Worm (Caenorhabditis elegans) whole organism, L1 larva: ENCODE measurements around the gene K06A4.7.

Experiments used
- F16B12.6 ChIP-seq: fragments of 150-350 bp; optimal IDR thresholded peaks from 2 replicates; lab custom pipeline; 2014; ENCODE audit warnings: missing biosample characterization, missing genetic modification characterization
- aha-1 ChIP-seq: fragments of 150-350 bp; optimal IDR thresholded peaks from 2 replicates; lab custom pipeline; 2014; ENCODE audit warnings: missing biosample characterization, missing genetic modification characterization
- ama-1 ChIP-seq: fragments of 150-350 bp; optimal IDR thresholded peaks from 2 replicates; lab custom pipeline; 2014
- blmp-1 ChIP-seq: fragments of 150-350 bp; optimal IDR thresholded peaks from 2 replicates; lab custom pipeline; 2014; ENCODE audit warnings: missing biosample characterization, missing genetic modification characterization
- ceh-63 ChIP-seq: fragments of 200-800 bp; sonication (Bioruptor generic); optimal IDR thresholded peaks from 2 replicates; lab custom pipeline; 2018; ENCODE audit warnings: mild to moderate bottlenecking, missing genetic modification characterization, missing compliant biosample characterization
- ceh-88 ChIP-seq: fragments of 200-800 bp; sonication (Bioruptor generic); IDR thresholded peaks from 2 replicates; pipeline ENCODE4 v1.3.6; 2022; ENCODE audit warnings: missing genetic modification characterization, missing compliant biosample characterization
- ceh-90 ChIP-seq: sonication (generic microtip); optimal IDR thresholded peaks from 2 replicates; lab custom pipeline; 2016; ENCODE audit warnings: missing genetic modification characterization, missing compliant biosample characterization
- ces-1 ChIP-seq: fragments of 150-350 bp; optimal IDR thresholded peaks from 2 replicates; lab custom pipeline; 2014; ENCODE audit warnings: missing biosample characterization, missing genetic modification reagents, missing genetic modification characterization
- efl-1 ChIP-seq, 4 experiments: fragments of 150-350 bp; optimal IDR thresholded peaks in 3 of 4; peaks in 1 of 4; 1 replicate in 1 of 4; 2 replicates in 3 of 4; lab custom pipeline; 2014; ENCODE audit warnings: missing biosample characterization in 2 of 4, missing genetic modification characterization in 2 of 4, missing genetic modification reagents in 2 of 4
- elt-2 ChIP-seq: sonication (generic microtip); optimal IDR thresholded peaks from 2 replicates; lab custom pipeline; 2016; ENCODE audit warnings: missing genetic modification characterization, mild to moderate bottlenecking, inconsistent platforms, missing compliant biosample characterization, missing genetic modification reagents
- elt-3 ChIP-seq, 6 experiments: fragments of 150-350 bp in 1 of 6; sonication (generic microtip); optimal IDR thresholded peaks; 2 replicates each; lab custom pipeline; 2017 to 2018; ENCODE audit warnings: missing biosample characterization in 6 of 6, missing genetic modification characterization in 6 of 6, inconsistent platforms in 1 of 6
- ets-5 ChIP-seq: fragments of 200-800 bp; sonication (Bioruptor generic); IDR thresholded peaks from 2 replicates; pipeline ENCODE4 v1.3.6; 2022; ENCODE audit warnings: missing genetic modification characterization, missing compliant biosample characterization
- fkh-10 ChIP-seq: sonication (generic microtip); optimal IDR thresholded peaks from 2 replicates; lab custom pipeline; 2017; ENCODE audit warnings: missing biosample characterization, missing genetic modification reagents, missing genetic modification characterization
- fkh-4 ChIP-seq: sonication (generic microtip); optimal IDR thresholded peaks from 2 replicates; lab custom pipeline; 2016; ENCODE audit warnings: missing compliant biosample characterization, missing genetic modification characterization, borderline replicate concordance
- fos-1 ChIP-seq: fragments of 150-350 bp; optimal IDR thresholded peaks from 2 replicates; lab custom pipeline; 2014; ENCODE audit warnings: missing biosample characterization, missing genetic modification characterization
- grh-1 ChIP-seq: fragments of 200-800 bp; sonication (Bioruptor generic); IDR thresholded peaks from 2 replicates; pipeline ENCODE4 v1.3.6; 2022; ENCODE audit warnings: missing genetic modification reagents, missing genetic modification characterization, missing compliant biosample characterization
- hpl-2 ChIP-seq: fragments of 150-350 bp; optimal IDR thresholded peaks from 2 replicates; lab custom pipeline; 2014; ENCODE audit warnings: missing biosample characterization, missing genetic modification reagents, missing genetic modification characterization
- jun-1 ChIP-seq: fragments of 150-350 bp; optimal IDR thresholded peaks from 2 replicates; lab custom pipeline; 2014; ENCODE audit warnings: missing biosample characterization, missing genetic modification reagents, missing genetic modification characterization
- lin-14 ChIP-seq: fragments of 200-800 bp; sonication (Bioruptor generic); optimal IDR thresholded peaks from 2 replicates; lab custom pipeline; 2018; ENCODE audit warnings: mild to moderate bottlenecking, missing genetic modification characterization, moderate library complexity, missing compliant biosample characterization
- lin-15B ChIP-seq: fragments of 150-350 bp; sonication (generic microtip); optimal IDR thresholded peaks from 3 replicates; lab custom pipeline; 2014; ENCODE audit warnings: missing biosample characterization, missing genetic modification characterization
- lin-35 ChIP-seq, 2 experiments: fragments of 150-350 bp; optimal IDR thresholded peaks; 2 replicates each; lab custom pipeline; 2014; ENCODE audit warnings: missing biosample characterization in 2 of 2, missing genetic modification characterization in 2 of 2, missing genetic modification reagents in 2 of 2
- mep-1 ChIP-seq: fragments of 150-350 bp; optimal IDR thresholded peaks from 2 replicates; lab custom pipeline; 2014; ENCODE audit warnings: missing biosample characterization, missing genetic modification characterization
- nhr-19 ChIP-seq: fragments of 200-800 bp; sonication (Bioruptor generic); conservative IDR thresholded peaks from 2 replicates; pipeline ENCODE4 v1.3.6; 2022; ENCODE audit warnings: missing genetic modification characterization, missing compliant biosample characterization
- nhr-20 ChIP-seq: sonication (generic microtip); optimal IDR thresholded peaks from 2 replicates; lab custom pipeline; 2016; ENCODE audit warnings: mild to moderate bottlenecking, missing genetic modification characterization, missing compliant biosample characterization
- nhr-28 ChIP-seq: fragments of 150-350 bp; optimal IDR thresholded peaks from 2 replicates; lab custom pipeline; 2014; ENCODE audit warnings: missing biosample characterization, missing genetic modification characterization
- nhr-47 ChIP-seq: sonication (generic microtip); optimal IDR thresholded peaks from 2 replicates; lab custom pipeline; 2016; ENCODE audit warnings: mild to moderate bottlenecking, missing genetic modification characterization, moderate library complexity, missing compliant biosample characterization
- nhr-71 ChIP-seq: sonication (generic microtip); optimal IDR thresholded peaks from 2 replicates; lab custom pipeline; 2016; ENCODE audit warnings: mild to moderate bottlenecking, missing genetic modification characterization, moderate library complexity, missing compliant biosample characterization
- nhr-76 ChIP-seq: sonication (generic microtip); optimal IDR thresholded peaks from 2 replicates; lab custom pipeline; 2017; ENCODE audit warnings: missing biosample characterization, missing genetic modification characterization
- nhr-77 ChIP-seq: fragments of 150-350 bp; optimal IDR thresholded peaks from 2 replicates; lab custom pipeline; 2014; ENCODE audit warnings: missing biosample characterization, missing genetic modification characterization
- nhr-84 ChIP-seq: sonication (generic microtip); optimal IDR thresholded peaks from 2 replicates; lab custom pipeline; 2017; ENCODE audit warnings: missing biosample characterization, missing genetic modification characterization
- nhr-85 ChIP-seq: sonication (generic microtip); peaks from one replicate; lab custom pipeline; 2016; ENCODE audit warnings: missing genetic modification characterization, inconsistent platforms, missing compliant biosample characterization
- nhr-90 ChIP-seq: sonication (generic microtip); optimal IDR thresholded peaks from 2 replicates; lab custom pipeline; 2016; ENCODE audit warnings: mild to moderate bottlenecking, missing genetic modification characterization, missing compliant biosample characterization; ENCODE audit not compliant: poor library complexity
- pag-3 ChIP-seq: sonication (generic microtip); optimal IDR thresholded peaks from 2 replicates; lab custom pipeline; 2017; ENCODE audit warnings: missing genetic modification characterization, mild to moderate bottlenecking, missing compliant biosample characterization, antibody characterized with exemption, borderline replicate concordance; ENCODE audit not compliant: insufficient read depth
- pqm-1 ChIP-seq: sonication (generic microtip); optimal IDR thresholded peaks from 3 replicates; lab custom pipeline; 2017; ENCODE audit warnings: missing biosample characterization, missing genetic modification characterization
- rnt-1 ChIP-seq: sonication (generic microtip); optimal IDR thresholded peaks from 2 replicates; lab custom pipeline; 2016; ENCODE audit warnings: mild to moderate bottlenecking, missing genetic modification characterization, moderate library complexity, missing compliant biosample characterization
- skn-1 ChIP-seq: fragments of 150-350 bp; optimal IDR thresholded peaks from 2 replicates; lab custom pipeline; 2014; ENCODE audit warnings: missing biosample characterization, missing genetic modification characterization
- snu-23 ChIP-seq: sonication (generic microtip); optimal IDR thresholded peaks from 2 replicates; lab custom pipeline; 2016; ENCODE audit warnings: missing genetic modification characterization, missing compliant biosample characterization
- sptf-1 ChIP-seq: fragments of 150-350 bp; optimal IDR thresholded peaks from 2 replicates; lab custom pipeline; 2014; ENCODE audit warnings: missing biosample characterization, missing genetic modification characterization
- tbx-2 ChIP-seq: sonication (generic microtip); optimal IDR thresholded peaks from 2 replicates; lab custom pipeline; 2016; ENCODE audit warnings: missing genetic modification characterization, missing compliant biosample characterization
- tlp-1 ChIP-seq: fragments of 150-350 bp; optimal IDR thresholded peaks from 2 replicates; lab custom pipeline; 2014; ENCODE audit warnings: missing biosample characterization, missing genetic modification characterization
- unc-130 ChIP-seq: fragments of 150-350 bp; optimal IDR thresholded peaks from 2 replicates; lab custom pipeline; 2017; ENCODE audit warnings: missing biosample characterization, missing genetic modification characterization, inconsistent platforms
- unc-86 ChIP-seq: sonication (generic microtip); optimal IDR thresholded peaks from 2 replicates; lab custom pipeline; 2016; ENCODE audit warnings: missing genetic modification characterization, missing compliant biosample characterization
- unc-98 ChIP-seq: fragments of 200-800 bp; sonication (Bioruptor generic); IDR thresholded peaks from 2 replicates; pipeline ENCODE4 v1.3.6; 2022; ENCODE audit warnings: missing genetic modification characterization, missing compliant biosample characterization
- vab-15 ChIP-seq: sonication (generic microtip); optimal IDR thresholded peaks from 2 replicates; lab custom pipeline; 2017; ENCODE audit warnings: missing genotype, mild to moderate bottlenecking, missing genetic modification characterization, missing compliant biosample characterization
- xbp-1 ChIP-seq: sonication (generic microtip); optimal IDR thresholded peaks from 2 replicates; lab custom pipeline; 2016; ENCODE audit warnings: missing genetic modification characterization, missing compliant biosample characterization

K06A4.7 gene

ce11 chrV:9453333-9453732 is 38.0 kb downstream of the K06A4.7 start:
- TF ChIP-seq xbp-1 (no peak), fos-1 (no peak), nhr-47 (tag; lab: Kevin White, UChicago) (no peak)
- TF ChIP-seq, all 84 proteins: peak for 0

- no peak for TF ChIP-seq ceh-63 (GFP tag; lab: Kevin White, UChicago)
- TF ChIP-seq nhr-90 (tag; lab: Kevin White, UChicago): no peak
- no peak for TF ChIP-seq vab-15 (tag; lab: Kevin White, UChicago)
- no peak for TF ChIP-seq mep-1 (tag; lab: Kevin White, UChicago)
- TF ChIP-seq sptf-1 (tag; lab: Kevin White, UChicago): no peak
- no peak for TF ChIP-seq unc-98
- TF ChIP-seq tbx-2 (tag; lab: Kevin White, UChicago): no peak
- TF ChIP-seq nhr-77 (tag; lab: Kevin White, UChicago): no peak
- no peak for TF ChIP-seq skn-1 (tag; lab: Kevin White, UChicago)
- TF ChIP-seq, all 84 proteins: peak for 0
Observed at ce11 chrV:9451485-9451884, 39.8 kb downstream of the K06A4.7 start.

ce11 chrV:9444618-9445017 is 46.7 kb downstream of the K06A4.7 start:
- TF ChIP-seq elt-3 (tag; optimal IDR thresholded peaks at IDR 0.05; lab: Kevin White, UChicago) (no peak), nhr-85 (tag; lab: Kevin White, UChicago) (peak; percentile 80), blmp-1 (tag; lab: Kevin White, UChicago) (peak; percentile 59), nhr-20 (tag; lab: Kevin White, UChicago) (no peak), ceh-90 (tag; lab: Kevin White, UChicago) (no peak), F16B12.6 (tag; lab: Kevin White, UChicago) (no peak), nhr-19 (GFP tag; lab: Robert Waterston, UW) (no peak), lin-35 (GFP tag; optimal IDR thresholded peaks at IDR 0.05; lab: Kevin White, UChicago) (no peak), snu-23 (GFP tag; lab: Kevin White, UChicago) (no peak)

ce11 chrV:9443748-9444147 is 47.5 kb downstream of the K06A4.7 start, which contains the start of gene wdr-62:
wdr-62 (plus strand) TSS chrV:9444048.
- TF ChIP-seq pqm-1 (tag; lab: Kevin White, UChicago) (no peak), tlp-1 (tag; lab: Kevin White, UChicago) (no peak), unc-86 (tag; lab: Kevin White, UChicago) (no peak), efl-1 (optimal IDR thresholded peaks at IDR 0.05; lab: Kevin White, UChicago) (no peak), efl-1 (GFP tag; optimal IDR thresholded peaks at IDR 0.05 in 1 of 2; lab: Kevin White, UChicago) (no peak), nhr-85 (tag; lab: Kevin White, UChicago) (peak; percentile 40), blmp-1 (tag; lab: Kevin White, UChicago) (peak; percentile 76), lin-14 (peak; percentile 33), aha-1 (tag; lab: Kevin White, UChicago) (no peak)

ce11 chrV:9443109-9443508 is 48.2 kb downstream of the K06A4.7 start:
- no peak for TF ChIP-seq ets-5 (GFP tag; lab: Robert Waterston, UW)
- no peak for TF ChIP-seq nhr-84 (tag; lab: Kevin White, UChicago)
- TF ChIP-seq fkh-4 (tag; lab: Kevin White, UChicago): no peak
- no peak for TF ChIP-seq nhr-28 (tag; lab: Kevin White, UChicago)
- no peak for TF ChIP-seq tlp-1 (tag; lab: Kevin White, UChicago)
- TF ChIP-seq nhr-76 (tag; lab: Kevin White, UChicago): no peak
- TF ChIP-seq nhr-85 (tag; lab: Kevin White, UChicago): no peak
- TF ChIP-seq grh-1 (GFP tag; lab: Robert Waterston, UW): no peak
- no peak for TF ChIP-seq hpl-2
- no peak for TF ChIP-seq fkh-10
- TF ChIP-seq ceh-88 (GFP tag; lab: Robert Waterston, UW): no peak
- no peak for TF ChIP-seq lin-15B (tag; lab: Kevin White, UChicago)
- TF ChIP-seq elt-3 (tag; optimal IDR thresholded peaks at IDR 0.05; lab: Kevin White, UChicago): no peak
- TF ChIP-seq lin-35 (GFP tag; optimal IDR thresholded peaks at IDR 0.05; lab: Kevin White, UChicago): peak in 1 of 2 experiments; percentile 63
- no peak for TF ChIP-seq ama-1 (lab: Kevin White, UChicago)
- TF ChIP-seq unc-130 (tag; lab: Kevin White, UChicago): no peak
- TF ChIP-seq ces-1 (GFP tag; lab: Kevin White, UChicago): no peak
- no peak for TF ChIP-seq jun-1 (tag; lab: Kevin White, UChicago)
- TF ChIP-seq F16B12.6 (tag; lab: Kevin White, UChicago): no peak
- no peak for TF ChIP-seq unc-98
- no peak for TF ChIP-seq nhr-47 (tag; lab: Kevin White, UChicago)
- TF ChIP-seq tbx-2 (tag; lab: Kevin White, UChicago): no peak
- no peak for TF ChIP-seq pag-3
- TF ChIP-seq rnt-1: no peak
- TF ChIP-seq nhr-71 (tag; lab: Kevin White, UChicago): peak; percentile 20
- peak; percentile 94 for TF ChIP-seq elt-2
